Worm (Caenorhabditis elegans): ENCODE results near the gene cank-26.

The cank-26 gene

ce11 chrII:3974953-3975352 is at the start of gene cank-26:
Gene cank-26, minus strand, starts transcription at chrII:3975065.
- no peak for TF ChIP-seq unc-62 (GFP tag; optimal IDR thresholded peaks at IDR 0.05)

ce11 chrII:4018617-4019016 is 43.8 kb upstream of the cank-26 start, which contains the start of gene K07D4.6:
Gene K07D4.6, minus strand, starts transcription at chrII:4018717.
- no peak for TF ChIP-seq unc-62 (GFP tag; optimal IDR thresholded peaks at IDR 0.05)

ce11 chrII:4011518-4011917 is 36.7 kb upstream of the cank-26 start:
- TF ChIP-seq unc-62 (GFP tag; optimal IDR thresholded peaks at IDR 0.05) = no peak

ce11 chrII:4007972-4008371 is 33.1 kb upstream of the cank-26 start:
- no peak for TF ChIP-seq unc-62 (GFP tag; optimal IDR thresholded peaks at IDR 0.05)

- no peak for TF ChIP-seq unc-62 (GFP tag; optimal IDR thresholded peaks at IDR 0.05)
Observed at ce11 chrII:4004614-4005013, 29.7 kb upstream of the cank-26 start, which contains the start of gene ephx-1. Gene ephx-1, plus strand, starts transcription at chrII:4004914.

ce11 chrII:4002134-4002533 is 27.3 kb upstream of the cank-26 start:
- TF ChIP-seq unc-62 (GFP tag; optimal IDR thresholded peaks at IDR 0.05) = no peak

- no peak for TF ChIP-seq unc-62 (GFP tag; optimal IDR thresholded peaks at IDR 0.05)
Observed at ce11 chrII:4000430-4000829, 25.6 kb upstream of the cank-26 start.

- no peak for TF ChIP-seq unc-62 (GFP tag; optimal IDR thresholded peaks at IDR 0.05)
Observed at ce11 chrII:3999537-3999936, 24.7 kb upstream of the cank-26 start.

- no peak for TF ChIP-seq unc-62 (GFP tag; optimal IDR thresholded peaks at IDR 0.05)
Observed at ce11 chrII:3996005-3996404, 21.1 kb upstream of the cank-26 start, which contains the start of gene clc-22. Gene clc-22, minus strand, starts transcription at chrII:3996075.

ce11 chrII:3992660-3993245 is 17.9 kb upstream of the cank-26 start, which contains the start of gene Y14H12A.1:
Gene Y14H12A.1, plus strand, starts transcription at chrII:3993195.
- TF ChIP-seq unc-62 (GFP tag; optimal IDR thresholded peaks at IDR 0.05) = no peak

ce11 chrII:3992029-3992428 is 17.2 kb upstream of the cank-26 start:
- no peak for TF ChIP-seq unc-62 (GFP tag; optimal IDR thresholded peaks at IDR 0.05)

ce11 chrII:3990706-3991105 is 15.8 kb upstream of the cank-26 start:
- no peak for TF ChIP-seq unc-62 (GFP tag; optimal IDR thresholded peaks at IDR 0.05)

- no peak for TF ChIP-seq unc-62 (GFP tag; optimal IDR thresholded peaks at IDR 0.05)
Observed at ce11 chrII:3989627-3990367, 14.9 kb upstream of the cank-26 start, which contains the start of gene Y14H12A.2. Gene Y14H12A.2, minus strand, starts transcription at chrII:3989677.

ce11 chrII:3986906-3987305 is 12.0 kb upstream of the cank-26 start, which contains the start of gene K10G6.5:
Gene K10G6.5, plus strand, starts transcription at chrII:3987250.
- no peak for TF ChIP-seq unc-62 (GFP tag; optimal IDR thresholded peaks at IDR 0.05)

- no peak for TF ChIP-seq unc-62 (GFP tag; optimal IDR thresholded peaks at IDR 0.05)
Observed at ce11 chrII:3984242-3984641, 9.4 kb upstream of the cank-26 start.

ce11 chrII:3982313-3982712 is 7.4 kb upstream of the cank-26 start, which contains the start of gene lin-31:
Gene lin-31, plus strand, starts transcription at chrII:3982549.
- no peak for TF ChIP-seq unc-62 (GFP tag; optimal IDR thresholded peaks at IDR 0.05)

ce11 chrII:3980373-3980772 is 5.5 kb upstream of the cank-26 start:
- no peak for TF ChIP-seq unc-62 (GFP tag; optimal IDR thresholded peaks at IDR 0.05)

Data from whole organism, dauer.